Fruit fly (Drosophila melanogaster): Measurements from ENCODE around the gene sbr.
A peak's percentile ranks its signal among the peaks of the same experiment; 100 is the strongest.

sbr gene

DNA sequence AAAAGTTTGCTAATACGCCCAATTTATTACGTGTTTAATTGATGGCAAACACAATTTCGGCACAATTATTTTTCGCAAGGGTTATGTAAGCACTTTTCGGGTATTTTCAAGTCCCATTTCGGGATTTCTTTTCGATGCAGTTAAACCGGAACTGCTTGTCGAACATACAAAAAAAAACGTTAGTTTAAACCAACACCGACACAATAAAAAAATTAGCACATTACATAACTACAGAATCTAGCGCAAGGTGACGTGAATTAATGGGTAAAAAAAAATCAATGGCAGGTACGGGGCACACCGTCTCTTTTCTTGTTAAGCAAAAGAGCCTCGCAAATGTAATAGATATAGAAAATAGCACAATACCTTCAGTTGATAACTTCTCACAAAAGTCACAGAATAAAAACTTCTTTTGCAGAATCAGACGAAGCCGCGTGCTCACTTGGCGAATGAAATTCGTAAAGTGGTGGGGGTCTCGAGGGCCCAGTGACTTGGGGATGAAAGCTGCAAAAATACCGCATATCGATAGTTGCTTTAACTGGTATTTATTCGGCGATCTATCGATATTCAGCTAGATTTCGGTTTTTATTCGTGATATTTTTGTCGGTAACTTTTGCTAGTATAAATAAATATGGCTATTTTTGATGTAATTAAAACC, 60.3 kb downstream of the sbr start, which contains the start of the genes Ant2 and sesB:
Ant2 (minus strand) TSS at position 465 of the 655 bp plus-strand sequence.
sesB (minus strand) TSS at position 516 of the 655 bp plus-strand sequence.
- no peak for TF ChIP-seq fd96Ca (GFP tag; IDR thresholded peaks at IDR 0.05)
- no peak for TF ChIP-seq Pif1B (GFP tag; optimal IDR thresholded peaks at IDR 0.05)
- TF ChIP-seq gl (tag; optimal IDR thresholded peaks at IDR 0.05), result no peak
- no peak for TF ChIP-seq rn (GFP tag; IDR thresholded peaks at IDR 0.05)
- no peak for TF ChIP-seq CG32121 (GFP tag; IDR thresholded peaks at IDR 0.05)
- no peak for TF ChIP-seq Snoo (tag; optimal IDR thresholded peaks at IDR 0.05)
- no peak for TF ChIP-seq Ets98B (GFP tag; IDR thresholded peaks at IDR 0.05)

dm6 chrX:10785920-10786361, 61.0 kb downstream of the sbr start:
- peak; percentile 36 for TF ChIP-seq Pif1B (GFP tag; optimal IDR thresholded peaks at IDR 0.05)
- TF ChIP-seq Pif1A (GFP tag; optimal IDR thresholded peaks at IDR 0.05), result no peak

DNA sequence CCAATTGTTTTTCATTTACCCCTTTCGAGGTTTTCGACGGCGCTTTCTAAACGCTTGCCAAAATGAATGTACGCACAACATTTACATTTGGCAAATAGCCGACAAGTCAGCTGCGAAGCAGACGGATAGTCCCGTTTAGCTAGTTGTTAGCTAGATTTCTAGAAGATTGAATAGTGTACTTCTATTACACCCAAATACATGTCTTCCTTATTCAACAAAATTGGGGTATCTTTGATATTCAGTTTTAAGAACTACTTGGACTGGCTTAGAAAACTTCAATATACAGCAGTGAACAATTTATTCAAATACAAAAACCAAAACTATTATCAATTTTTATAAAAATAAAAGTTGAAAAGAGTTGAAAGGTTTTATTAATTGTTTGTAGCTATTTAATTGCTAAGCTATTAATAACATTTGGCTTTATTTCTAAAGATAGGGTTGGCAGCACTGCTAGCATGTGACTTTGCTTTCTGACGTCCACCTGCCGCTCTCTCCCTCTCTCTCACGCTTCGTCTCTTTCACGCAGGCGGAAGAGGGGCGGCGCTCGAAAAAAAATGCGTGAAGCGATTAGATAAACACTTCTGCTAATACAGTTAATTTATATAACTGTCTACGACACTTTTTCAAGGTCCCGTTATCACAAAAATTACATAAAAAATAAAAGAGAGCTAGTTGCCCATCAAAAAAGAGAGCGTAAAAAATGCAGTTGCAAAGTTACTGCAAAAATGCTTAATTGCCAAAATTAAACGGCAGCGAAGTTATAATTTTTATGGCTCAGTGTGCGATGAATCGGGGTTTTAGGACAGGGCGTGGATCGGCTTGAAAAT, 61.9 kb downstream of the sbr start:
- TF ChIP-seq Pif1B (GFP tag; optimal IDR thresholded peaks at IDR 0.05), result no peak
- TF ChIP-seq CG14655 (GFP tag; optimal IDR thresholded peaks at IDR 0.05), result peak; percentile 18

- 0 out of 2 replicates have a peak, but pooled peaks have one; percentile 12 for TF ChIP-seq CG32121 (GFP tag; IDR thresholded peaks at IDR 0.05)
- TF ChIP-seq Pif1B (GFP tag; optimal IDR thresholded peaks at IDR 0.05), result peak; percentile 25
- no peak for TF ChIP-seq Pif1A (GFP tag; optimal IDR thresholded peaks at IDR 0.05)
- peak; percentile 44; the same call in 1 of the 2 replicates for TF ChIP-seq Ets98B (GFP tag; IDR thresholded peaks at IDR 0.05)
- TF ChIP-seq CG4496 (GFP tag; IDR thresholded peaks at IDR 0.05), result peak; percentile 44; the same call in 1 of the 3 replicates
Observed at dm6 chrX:10784330-10784778, 62.5 kb downstream of the sbr start.

- TF ChIP-seq CG4496 (GFP tag; IDR thresholded peaks at IDR 0.05) (no peak), CG34367 (tag; optimal IDR thresholded peaks at IDR 0.05) (no peak), CG12605 (GFP tag; IDR thresholded peaks at IDR 0.05) (no peak), CG15710 (tag; optimal IDR thresholded peaks at IDR 0.05) (no peak), Pif1A (GFP tag; optimal IDR thresholded peaks at IDR 0.05) (no peak), CG32121 (GFP tag; IDR thresholded peaks at IDR 0.05) (0 out of 2 replicates have a peak, but pooled peaks have one; percentile 12)
Observed at dm6 chrX:10783374-10784064, 63.4 kb downstream of the sbr start.

Measured in whole organism, pupa.